Worm (Caenorhabditis elegans) whole organism, L4 larva: Measurements from ENCODE around the gene F59B10.2.
A peak's percentile ranks its signal among the peaks of the same experiment; 100 is the strongest.

Experiments used
- T20F7.1 ChIP-seq: fragments of 200-800 bp; sonication (Bioruptor generic); optimal IDR thresholded peaks from 2 replicates; lab custom pipeline; 2018; ENCODE audit warnings: mild to moderate bottlenecking, missing genetic modification characterization, missing compliant biosample characterization
- T26A8.4 ChIP-seq: fragments of 200-800 bp; sonication (Bioruptor generic); IDR thresholded peaks from 2 replicates; pipeline ENCODE4 v1.3.6; 2022; ENCODE audit warnings: missing genetic modification characterization, missing compliant biosample characterization
- Y105C5A.15 ChIP-seq: fragments of 200-800 bp; sonication (Bioruptor generic); IDR thresholded peaks from 2 replicates; pipeline ENCODE4 v1.3.6; 2022; ENCODE audit warnings: missing genetic modification characterization, missing compliant biosample characterization
- Y48G9A.11 ChIP-seq: fragments of 200-800 bp; sonication (Bioruptor generic); IDR thresholded peaks from 2 replicates; pipeline ENCODE4 v1.3.6; 2022; ENCODE audit warnings: missing genetic modification reagents, missing genetic modification characterization, missing compliant biosample characterization
- Y5F2A.4 ChIP-seq: fragments of 200-800 bp; sonication (Bioruptor generic); optimal IDR thresholded peaks from 2 replicates; lab custom pipeline; 2018; ENCODE audit warnings: mild to moderate bottlenecking, missing genetic modification characterization, missing compliant biosample characterization
- ama-1 ChIP-seq: fragments of 150-350 bp; optimal IDR thresholded peaks from 2 replicates; lab custom pipeline; 2014; ENCODE audit warnings: inconsistent platforms, mixed read lengths
- ceh-20 ChIP-seq: fragments of 200-800 bp; sonication (Bioruptor generic); IDR thresholded peaks from 2 replicates; pipeline ENCODE4 v1.3.6; 2022; ENCODE audit warnings: missing genetic modification reagents, missing genetic modification characterization, missing compliant biosample characterization
- ceh-28 ChIP-seq: fragments of 150-350 bp; optimal IDR thresholded peaks from 2 replicates; lab custom pipeline; 2014; ENCODE audit warnings: missing biosample characterization, missing genetic modification reagents, missing genetic modification characterization
- cey-2 ChIP-seq: sonication (generic microtip); optimal IDR thresholded peaks from 3 replicates; lab custom pipeline; 2017; ENCODE audit warnings: missing genetic modification characterization, mild to moderate bottlenecking, missing compliant biosample characterization, antibody characterized with exemption, borderline replicate concordance; ENCODE audit not compliant: insufficient read depth
- ctbp-1 ChIP-seq: fragments of 200-800 bp; sonication (Bioruptor generic); IDR thresholded peaks from 2 replicates; pipeline ENCODE4 v1.3.6; 2022; ENCODE audit warnings: missing genetic modification reagents, missing genetic modification characterization, missing compliant biosample characterization
- daf-19 ChIP-seq: fragments of 200-800 bp; sonication (Bioruptor generic); conservative IDR thresholded peaks from 2 replicates; pipeline ENCODE4 v1.3.6; 2022; ENCODE audit warnings: missing genetic modification characterization, missing compliant biosample characterization
- dmd-9 ChIP-seq: fragments of 200-800 bp; sonication (Bioruptor generic); IDR thresholded peaks from 2 replicates; pipeline ENCODE4 v1.3.6; 2022; ENCODE audit warnings: missing genetic modification reagents, missing genetic modification characterization, missing compliant biosample characterization
- dpl-1 ChIP-seq: fragments of 150-350 bp; optimal IDR thresholded peaks from 2 replicates; lab custom pipeline; 2014; ENCODE audit warnings: missing biosample characterization, missing genetic modification reagents, missing genetic modification characterization
- duxl-1 ChIP-seq: sonication (generic microtip); optimal IDR thresholded peaks from 2 replicates; lab custom pipeline; 2016; ENCODE audit warnings: mild to moderate bottlenecking, missing genetic modification characterization, moderate library complexity, missing compliant biosample characterization; ENCODE audit not compliant: poor library complexity
- egl-43 ChIP-seq: fragments of 200-800 bp; sonication (Bioruptor generic); IDR thresholded peaks from 2 replicates; pipeline ENCODE4 v1.3.6; 2022; ENCODE audit warnings: missing genetic modification reagents, missing genetic modification characterization, missing compliant biosample characterization
- fkh-10 ChIP-seq: fragments of 150-350 bp; optimal IDR thresholded peaks from 2 replicates; lab custom pipeline; 2014; ENCODE audit warnings: missing biosample characterization, missing genetic modification reagents, missing genetic modification characterization
- hif-1 ChIP-seq, 2 experiments: sonication (generic microtip); optimal IDR thresholded peaks; 2 replicates each; lab custom pipeline; 2016 to 2017; ENCODE audit warnings: missing compliant biosample characterization in 2 of 2, missing genetic modification characterization in 2 of 2, missing genetic modification reagents in 2 of 2, missing genotype in 2 of 2, mild to moderate bottlenecking in 1 of 2
- hlh-11 ChIP-seq: fragments of 200-800 bp; sonication (Bioruptor generic); optimal IDR thresholded peaks from 2 replicates; lab custom pipeline; 2018; ENCODE audit warnings: mild to moderate bottlenecking, missing genetic modification characterization, missing compliant biosample characterization
- hlh-30 ChIP-seq: sonication (generic microtip); optimal IDR thresholded peaks from 2 replicates; lab custom pipeline; 2017; ENCODE audit warnings: antibody characterized with exemption, mild to moderate bottlenecking, missing genetic modification characterization, missing compliant biosample characterization; ENCODE audit not compliant: insufficient read depth
- hmg-1.1 ChIP-seq: fragments of 200-800 bp; sonication (Bioruptor generic); IDR thresholded peaks from 2 replicates; pipeline ENCODE4 v1.3.6; 2022; ENCODE audit warnings: missing genetic modification reagents, missing genetic modification characterization, missing compliant biosample characterization
- lin-1 ChIP-seq: fragments of 200-800 bp; sonication (Bioruptor generic); IDR thresholded peaks from 2 replicates; pipeline ENCODE4 v1.3.6; 2022; ENCODE audit warnings: missing genetic modification reagents, missing genetic modification characterization, missing compliant biosample characterization
- lin-13 ChIP-seq: fragments of 150-350 bp; optimal IDR thresholded peaks from 2 replicates; lab custom pipeline; 2014; ENCODE audit warnings: missing biosample characterization, missing genetic modification reagents, missing genetic modification characterization
- lin-38 ChIP-seq: fragments of 200-800 bp; sonication (Bioruptor generic); IDR thresholded peaks from 2 replicates; pipeline ENCODE4 v1.3.6; 2022; ENCODE audit warnings: missing genetic modification reagents, missing genetic modification characterization, missing compliant biosample characterization
- lsy-2 ChIP-seq, 2 experiments: fragments of 150-350 bp in 1 of 2; sonication (generic microtip) in 1 of 2; optimal IDR thresholded peaks; 2 replicates each; lab custom pipeline; 2014 to 2017; ENCODE audit warnings: missing biosample characterization in 2 of 2, missing genetic modification characterization in 2 of 2
- madf-9 ChIP-seq: fragments of 200-800 bp; sonication (Bioruptor generic); conservative IDR thresholded peaks from 2 replicates; pipeline ENCODE4 v1.3.6; 2022; ENCODE audit warnings: missing genetic modification reagents, missing genetic modification characterization, missing compliant biosample characterization
- mdl-1 ChIP-seq, 2 experiments: fragments of 150-350 bp in 1 of 2; sonication (generic microtip) in 1 of 2; optimal IDR thresholded peaks; 2 replicates each; lab custom pipeline; 2014 to 2017; ENCODE audit warnings: missing biosample characterization in 2 of 2, missing genetic modification characterization in 2 of 2
- mep-1 ChIP-seq: fragments of 150-350 bp; sonication (generic microtip); optimal IDR thresholded peaks from 3 replicates; lab custom pipeline; 2014; ENCODE audit warnings: missing biosample characterization, missing genetic modification characterization
- mes-2 ChIP-seq: sonication (generic microtip); optimal IDR thresholded peaks from 2 replicates; lab custom pipeline; 2016; ENCODE audit warnings: missing genotype, mild to moderate bottlenecking, missing genetic modification characterization, missing compliant biosample characterization; ENCODE audit not compliant: poor library complexity, severe bottlenecking
- mxl-2 ChIP-seq: fragments of 200-800 bp; sonication (Bioruptor generic); conservative IDR thresholded peaks from 2 replicates; pipeline ENCODE4 v1.3.6; 2022; ENCODE audit warnings: missing genetic modification reagents, missing genetic modification characterization, missing compliant biosample characterization
- mxl-3 ChIP-seq: fragments of 200-800 bp; sonication (Bioruptor generic); optimal IDR thresholded peaks from 2 replicates; lab custom pipeline; 2018; ENCODE audit warnings: mild to moderate bottlenecking, missing genetic modification characterization, missing compliant biosample characterization
- nhr-10 ChIP-seq: fragments of 150-350 bp; optimal IDR thresholded peaks from 2 replicates; lab custom pipeline; 2014; ENCODE audit warnings: missing biosample characterization, missing genetic modification characterization
- nhr-102 ChIP-seq: sonication (generic microtip); optimal IDR thresholded peaks from 2 replicates; lab custom pipeline; 2016; ENCODE audit warnings: mild to moderate bottlenecking, missing genetic modification characterization, moderate library complexity, missing compliant biosample characterization
- nhr-25 ChIP-seq: sonication (generic microtip); optimal IDR thresholded peaks from 2 replicates; lab custom pipeline; 2017; ENCODE audit warnings: missing genetic modification characterization, mild to moderate bottlenecking, missing compliant biosample characterization, antibody characterized with exemption, moderate library complexity, borderline replicate concordance; ENCODE audit not compliant: insufficient read depth
- nhr-28 ChIP-seq: fragments of 150-350 bp; optimal IDR thresholded peaks from 2 replicates; lab custom pipeline; 2014; ENCODE audit warnings: missing biosample characterization, missing genetic modification characterization
- nhr-41 ChIP-seq: fragments of 200-800 bp; sonication (Bioruptor generic); IDR thresholded peaks from 2 replicates; pipeline ENCODE4 v1.3.6; 2022; ENCODE audit warnings: missing genetic modification reagents, missing genetic modification characterization, missing compliant biosample characterization
- nhr-42 ChIP-seq: fragments of 200-800 bp; sonication (Bioruptor generic); IDR thresholded peaks from 2 replicates; pipeline ENCODE4 v1.3.6; 2022; ENCODE audit warnings: missing genetic modification characterization, missing compliant biosample characterization
- nhr-48 ChIP-seq: sonication (generic microtip); optimal IDR thresholded peaks from 2 replicates; lab custom pipeline; 2016; ENCODE audit warnings: mild to moderate bottlenecking, missing genetic modification characterization, missing compliant biosample characterization
- nhr-77 ChIP-seq: fragments of 150-350 bp; optimal IDR thresholded peaks from 2 replicates; lab custom pipeline; 2014; ENCODE audit warnings: missing biosample characterization, missing genetic modification characterization
- saeg-2 ChIP-seq: fragments of 200-800 bp; sonication (Bioruptor generic); IDR thresholded peaks from 2 replicates; pipeline ENCODE4 v1.3.6; 2022; ENCODE audit warnings: missing genetic modification reagents, missing genetic modification characterization, missing compliant biosample characterization
- skn-1 ChIP-seq: fragments of 150-350 bp; optimal IDR thresholded peaks from 2 replicates; lab custom pipeline; 2014; ENCODE audit warnings: missing biosample characterization, missing genetic modification characterization
- snpc-4 ChIP-seq: fragments of 150-350 bp; optimal IDR thresholded peaks from 2 replicates; lab custom pipeline; 2014; ENCODE audit warnings: missing biosample characterization, missing genetic modification characterization
- spr-1 ChIP-seq: sonication (generic microtip); optimal IDR thresholded peaks from 2 replicates; lab custom pipeline; 2016; ENCODE audit warnings: mild to moderate bottlenecking, missing genetic modification characterization, missing compliant biosample characterization
- unc-130 ChIP-seq: sonication (generic microtip); optimal IDR thresholded peaks from 2 replicates; lab custom pipeline; 2016; ENCODE audit warnings: missing genetic modification reagents, missing genetic modification characterization, missing compliant biosample characterization
- unc-62 ChIP-seq, 3 experiments: fragments of 150-350 bp in 1 of 3; sonication (generic microtip); optimal IDR thresholded peaks in 2 of 3; peaks in 1 of 3; 1 replicate in 1 of 3; 2 replicates in 2 of 3; lab custom pipeline; 2014 to 2017; ENCODE audit warnings: missing biosample characterization in 3 of 3, missing genetic modification characterization in 3 of 3, missing genetic modification reagents in 3 of 3, missing genotype in 1 of 3
- vab-7 ChIP-seq: fragments of 200-800 bp; sonication (Bioruptor generic); IDR thresholded peaks from 2 replicates; pipeline ENCODE4 v1.3.6; 2022; ENCODE audit warnings: missing genetic modification reagents, missing genetic modification characterization, missing compliant biosample characterization
- zfp-3 ChIP-seq: fragments of 200-800 bp; sonication (Bioruptor generic); conservative IDR thresholded peaks from 2 replicates; pipeline ENCODE4 v1.3.6; 2022; ENCODE audit warnings: missing genetic modification reagents, missing genetic modification characterization, missing compliant biosample characterization
- ztf-7 ChIP-seq: fragments of 150-350 bp; optimal IDR thresholded peaks from 2 replicates; lab custom pipeline; 2014; ENCODE audit warnings: missing biosample characterization, missing genetic modification characterization

The F59B10.2 gene

DNA sequence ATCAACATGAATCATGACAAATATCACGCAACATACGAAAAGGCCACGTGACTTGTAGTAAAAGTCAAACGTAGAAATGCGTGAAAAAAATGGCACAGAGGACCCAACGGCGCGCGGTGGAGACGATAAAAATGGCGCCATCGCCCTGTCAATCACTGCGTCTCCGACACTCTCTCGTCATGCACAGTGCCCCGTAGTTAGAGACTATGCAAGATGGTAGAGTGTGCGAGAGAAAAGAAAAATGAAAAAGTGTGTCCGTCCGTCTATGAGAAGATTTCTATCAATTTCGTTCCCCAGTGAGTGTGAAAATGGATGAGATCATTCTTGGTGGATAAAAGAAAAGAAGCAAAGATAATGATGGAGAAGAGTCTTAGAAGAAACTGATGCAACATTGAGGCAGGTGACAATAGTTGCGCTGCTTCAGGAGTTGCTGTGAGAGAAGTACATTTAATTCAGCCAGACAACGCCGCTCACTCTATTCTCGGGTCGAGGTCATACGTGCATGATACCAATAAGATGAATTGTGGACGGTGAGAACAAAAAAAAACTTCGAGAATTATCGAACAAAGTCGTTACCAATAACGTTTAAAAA, 45.9 kb upstream of the F59B10.2 start:
- TF ChIP-seq skn-1 (tag; lab: Kevin White, UChicago) (no peak), unc-62 (GFP tag; optimal IDR thresholded peaks at IDR 0.05 in 1 of 2; lab: Kevin White, UChicago) (peak in 1 of 2 experiments; percentile 95), unc-62 (tag; optimal IDR thresholded peaks at IDR 0.05; lab: Kevin White, UChicago) (no peak), Y105C5A.15 (GFP tag; lab: Robert Waterston, UW) (0 out of 2 replicates have a peak, but pooled peaks have one; percentile 13), hlh-11 (tag; lab: Kevin White, UChicago) (peak; percentile 85), vab-7 (GFP tag; lab: Robert Waterston, UW) (0 out of 2 replicates have a peak, but pooled peaks have one; percentile 23), Y5F2A.4 (GFP tag; lab: Kevin White, UChicago) (no peak), ctbp-1 (0 out of 2 replicates have a peak, but pooled peaks have one; percentile 45), nhr-28 (tag; lab: Kevin White, UChicago) (peak; percentile 73), duxl-1 (tag; lab: Kevin White, UChicago) (peak; percentile 57), lin-1 (GFP tag; lab: Robert Waterston, UW) (peak; percentile 7; the same call in 1 of the 2 replicates), cey-2 (tag; lab: Kevin White, UChicago) (no peak), mes-2 (tag; lab: Kevin White, UChicago) (peak; percentile 48), hlh-30 (peak; percentile 86), T20F7.1 (GFP tag; lab: Kevin White, UChicago) (peak; percentile 6), mxl-2 (0 out of 2 replicates have a peak, but pooled peaks have one; percentile 8), nhr-10 (tag; lab: Kevin White, UChicago) (peak; percentile 79), mxl-3 (GFP tag; lab: Kevin White, UChicago) (peak; percentile 25), dpl-1 (GFP tag; lab: Kevin White, UChicago) (peak; percentile 17), nhr-48 (tag; lab: Kevin White, UChicago) (peak; percentile 69), ztf-7 (tag; lab: Kevin White, UChicago) (peak; percentile 9), ceh-20 (GFP tag; lab: Robert Waterston, UW) (peak; percentile 14; the same call in 1 of the 2 replicates), nhr-42 (no peak), lin-13 (GFP tag; lab: Kevin White, UChicago) (peak; percentile 44), dmd-9 (no peak), spr-1 (tag; lab: Kevin White, UChicago) (peak; percentile 35), mdl-1 (tag; optimal IDR thresholded peaks at IDR 0.05; lab: Kevin White, UChicago) (peak; percentile 43 to 47), fkh-10 (GFP tag; lab: Kevin White, UChicago) (no peak), lin-38 (peak; percentile 48), egl-43 (GFP tag; lab: Robert Waterston, UW) (peak; percentile 3; the same call in 1 of the 2 replicates), T26A8.4 (no peak), ceh-28 (no peak), daf-19 (GFP tag; lab: Robert Waterston, UW) (0 out of 2 replicates have a peak, but pooled peaks have one; percentile 9), saeg-2 (peak; percentile 70), nhr-77 (tag; lab: Kevin White, UChicago) (peak; percentile 49), hmg-1.1 (peak; percentile 57; the same call in 1 of the 2 replicates), nhr-41 (GFP tag; lab: Robert Waterston, UW) (peak; percentile 52; the same call in 1 of the 2 replicates), ama-1 (lab: Kevin White, UChicago) (peak; percentile 57), hif-1 (tag; optimal IDR thresholded peaks at IDR 0.05; lab: Kevin White, UChicago) (peak in 1 of 2 experiments; percentile 49), nhr-25 (tag; lab: Kevin White, UChicago) (peak; percentile 40), unc-130 (no peak), snpc-4 (tag; lab: Kevin White, UChicago) (no peak), lsy-2 (tag; optimal IDR thresholded peaks at IDR 0.05; lab: Kevin White, UChicago) (peak; percentile 12 to 20), Y48G9A.11 (GFP tag; lab: Robert Waterston, UW) (no peak), nhr-102 (tag; lab: Kevin White, UChicago) (peak; percentile 40), madf-9 (GFP tag; lab: Robert Waterston, UW) (0 out of 2 replicates have a peak, but pooled peaks have one; percentile 12), zfp-3 (peak; percentile 31), mep-1 (tag; lab: Kevin White, UChicago) (peak; percentile 72)
